Fruit fly (Drosophila melanogaster) whole organism, embryonic: Measurements from ENCODE around the gene CG12310.
A peak's percentile ranks its signal among the peaks of the same experiment; 100 is the strongest.

Experiments
- Atf3 ChIP-seq: fragments of 200-800 bp; sonication (Bioruptor generic); optimal IDR thresholded peaks from 3 replicates; lab custom pipeline; 2016; ENCODE audit warnings: missing biosample characterization, missing genetic modification characterization
- CG12071 ChIP-seq: fragments of 200-800 bp; sonication (Bioruptor generic); optimal IDR thresholded peaks from 3 replicates; lab custom pipeline; 2018; ENCODE audit warnings: missing biosample characterization, mild to moderate bottlenecking, missing genetic modification characterization
- CG15011 ChIP-seq: fragments of 200-800 bp; sonication (Bioruptor generic); optimal IDR thresholded peaks from 3 replicates; lab custom pipeline; 2018; ENCODE audit warnings: missing biosample characterization, mild to moderate bottlenecking, missing genetic modification characterization
- CG15479 ChIP-seq: fragments of 200-800 bp; sonication (Bioruptor generic); optimal IDR thresholded peaks from 3 replicates; lab custom pipeline; 2019; ENCODE audit warnings: missing biosample characterization, mild to moderate bottlenecking, missing genetic modification characterization, moderate library complexity
- CG1603 ChIP-seq: fragments of 200-800 bp; sonication (Bioruptor generic); optimal IDR thresholded peaks from 2 replicates; lab custom pipeline; 2019; ENCODE audit warnings: missing biosample characterization, mild to moderate bottlenecking, missing genetic modification characterization, moderate library complexity
- CG17568 ChIP-seq: fragments of 200-800 bp; sonication (Bioruptor generic); optimal IDR thresholded peaks from 2 replicates; lab custom pipeline; 2018; ENCODE audit warnings: missing biosample characterization, mild to moderate bottlenecking, missing genetic modification characterization, moderate library complexity
- CG17829 ChIP-seq: fragments of 200-800 bp; optimal IDR thresholded peaks from 2 replicates; lab custom pipeline; 2019; ENCODE audit warnings: missing biosample characterization, mild to moderate bottlenecking, missing genetic modification characterization, moderate library complexity
- CG18599 ChIP-seq: fragments of 200-800 bp; sonication (Bioruptor generic); optimal IDR thresholded peaks from 3 replicates; lab custom pipeline; 2017; ENCODE audit warnings: missing biosample characterization, missing genetic modification characterization, mild to moderate bottlenecking, moderate library complexity, missing genetic modification reagents
- CG18619 ChIP-seq: fragments of 200-800 bp; sonication (Bioruptor generic); optimal IDR thresholded peaks from 3 replicates; lab custom pipeline; 2017; ENCODE audit warnings: missing biosample characterization, mild to moderate bottlenecking, missing genetic modification characterization
- CG18764 ChIP-seq: fragments of 200-800 bp; sonication (Bioruptor generic); optimal IDR thresholded peaks from 3 replicates; lab custom pipeline; 2016; ENCODE audit warnings: missing biosample characterization, missing genetic modification characterization
- CG2678 ChIP-seq: fragments of 200-800 bp; sonication (Bioruptor generic); optimal IDR thresholded peaks from 3 replicates; lab custom pipeline; 2019; ENCODE audit warnings: missing biosample characterization, mild to moderate bottlenecking, missing genetic modification characterization, moderate library complexity
- CG3407 ChIP-seq: fragments of 200-800 bp; sonication (Bioruptor generic); optimal IDR thresholded peaks from 2 replicates; lab custom pipeline; 2018; ENCODE audit warnings: missing biosample characterization, mild to moderate bottlenecking, missing genetic modification characterization
- CG34422 ChIP-seq: fragments of 200-800 bp; sonication (Bioruptor generic); IDR thresholded peaks from 3 replicates; pipeline ENCODE4 v1.3.6; 2022; ENCODE audit warnings: missing biosample characterization, missing genetic modification characterization
- CG3995 ChIP-seq: fragments of 200-800 bp; sonication (Bioruptor generic); optimal IDR thresholded peaks from 3 replicates; lab custom pipeline; 2016; ENCODE audit warnings: missing biosample characterization, missing genetic modification characterization
- CG5245 ChIP-seq: fragments of 200-800 bp; sonication (Bioruptor generic); optimal IDR thresholded peaks from 3 replicates; lab custom pipeline; 2016; ENCODE audit warnings: missing biosample characterization, missing genetic modification characterization
- CG6683 ChIP-seq: fragments of 200-800 bp; sonication (Bioruptor generic); optimal IDR thresholded peaks from 2 replicates; lab custom pipeline; 2017; ENCODE audit warnings: missing biosample characterization, mild to moderate bottlenecking, missing genetic modification characterization, missing genetic modification reagents
- CG8290 ChIP-seq, 3 experiments: fragments of 200-800 bp; sonication (Bioruptor generic); optimal IDR thresholded peaks; 2 replicates each; lab custom pipeline; 2016 to 2019; ENCODE audit warnings: missing biosample characterization in 3 of 3, missing genetic modification characterization in 3 of 3, mild to moderate bottlenecking in 2 of 3, moderate library complexity in 1 of 3
- CG8765 ChIP-seq: fragments of 200-800 bp; sonication (Bioruptor generic); IDR thresholded peaks from 2 replicates; pipeline ENCODE4 v1.3.6; 2022; ENCODE audit warnings: missing biosample characterization, missing genetic modification characterization
- CrebB ChIP-seq: fragments of 200-800 bp; sonication (Bioruptor generic); optimal IDR thresholded peaks from 3 replicates; lab custom pipeline; 2018; ENCODE audit warnings: missing biosample characterization, mild to moderate bottlenecking, missing genetic modification characterization
- Doc2 ChIP-seq: fragments of 200-800 bp; sonication (Bioruptor generic); IDR thresholded peaks from 2 replicates; pipeline ENCODE4 v1.3.6; 2022; ENCODE audit warnings: missing biosample characterization, missing genetic modification characterization
- Fer1 ChIP-seq: fragments of 200-800 bp; sonication (Bioruptor generic); optimal IDR thresholded peaks from 2 replicates; lab custom pipeline; 2017; ENCODE audit warnings: missing biosample characterization, mild to moderate bottlenecking, missing genetic modification characterization
- Fer2 ChIP-seq: fragments of 200-800 bp; sonication (Bioruptor generic); optimal IDR thresholded peaks from 2 replicates; lab custom pipeline; 2018; ENCODE audit warnings: missing biosample characterization, mild to moderate bottlenecking, missing genetic modification characterization, moderate library complexity
- HHEX ChIP-seq: fragments of 200-800 bp; sonication (Bioruptor generic); optimal IDR thresholded peaks from 3 replicates; lab custom pipeline; 2017; ENCODE audit warnings: missing biosample characterization, mild to moderate bottlenecking, missing genetic modification characterization, missing genetic modification reagents
- HLH4C ChIP-seq: fragments of 200-800 bp; sonication (Bioruptor generic); IDR thresholded peaks from 3 replicates; pipeline ENCODE4 v1.3.6; 2022; ENCODE audit warnings: missing biosample characterization, missing genetic modification characterization; ENCODE audit not compliant: partially characterized antibody
- Hey ChIP-seq: fragments of 200-800 bp; sonication (Bioruptor generic); optimal IDR thresholded peaks from 3 replicates; lab custom pipeline; 2018; ENCODE audit warnings: missing biosample characterization, mild to moderate bottlenecking, missing genetic modification characterization
- Hmr ChIP-seq: fragments of 200-800 bp; sonication (Bioruptor generic); optimal IDR thresholded peaks from 3 replicates; lab custom pipeline; 2017; ENCODE audit warnings: mild to moderate bottlenecking, missing biosample characterization, missing genetic modification reagents, missing genetic modification characterization
- Hr39 ChIP-seq: fragments of >200 bp; optimal IDR thresholded peaks from 2 replicates; lab custom pipeline; 2017
- Scr ChIP-seq: fragments of 200-800 bp; sonication (Bioruptor generic); IDR thresholded peaks from 2 replicates; pipeline ENCODE4 v1.3.6; 2022; ENCODE audit warnings: missing biosample characterization, missing genetic modification characterization; ENCODE audit not compliant: partially characterized antibody
- bab2 ChIP-seq: fragments of 200-800 bp; sonication (Bioruptor generic); optimal IDR thresholded peaks from 2 replicates; lab custom pipeline; 2016; ENCODE audit warnings: missing biosample characterization, missing genetic modification characterization
- cg ChIP-seq: fragments of 200-800 bp; sonication (Bioruptor generic); optimal IDR thresholded peaks from 3 replicates; lab custom pipeline; 2019; ENCODE audit warnings: missing biosample characterization, mild to moderate bottlenecking, missing genetic modification characterization, moderate library complexity
- chinmo ChIP-seq: fragments of 200-800 bp; sonication (Bioruptor generic); IDR thresholded peaks from 4 replicates; pipeline ENCODE4 v1.3.6; 2022; ENCODE audit warnings: missing biosample characterization, missing genetic modification characterization; ENCODE audit not compliant: partially characterized antibody
- danr ChIP-seq: fragments of 200-800 bp; sonication (Bioruptor generic); IDR thresholded peaks from 2 replicates; pipeline ENCODE4 v1.3.6; 2022; ENCODE audit warnings: missing biosample characterization, missing genetic modification characterization
- emc ChIP-seq: fragments of 200-800 bp; sonication (Bioruptor generic); optimal IDR thresholded peaks from 2 replicates; lab custom pipeline; 2016; ENCODE audit warnings: missing biosample characterization, missing genetic modification characterization
- fd96Cb ChIP-seq: fragments of 200-800 bp; sonication (Bioruptor generic); optimal IDR thresholded peaks from 2 replicates; lab custom pipeline; 2018; ENCODE audit warnings: missing biosample characterization, mild to moderate bottlenecking, missing genetic modification characterization, moderate library complexity
- gce ChIP-seq: fragments of 200-800 bp; sonication (Bioruptor generic); IDR thresholded peaks from 3 replicates; pipeline ENCODE4 v1.3.6; 2022; ENCODE audit warnings: missing biosample characterization, missing genetic modification characterization
- jumu ChIP-seq: fragments of 200-800 bp; sonication (Bioruptor generic); optimal IDR thresholded peaks from 3 replicates; lab custom pipeline; 2016; ENCODE audit warnings: missing biosample characterization, missing genetic modification characterization
- lab ChIP-seq: fragments of 200-800 bp; sonication (Bioruptor generic); optimal IDR thresholded peaks from 3 replicates; lab custom pipeline; 2017; ENCODE audit warnings: missing biosample characterization, missing genetic modification characterization, mild to moderate bottlenecking, moderate library complexity, missing genetic modification reagents
- mirr ChIP-seq: fragments of 200-800 bp; sonication (Bioruptor generic); optimal IDR thresholded peaks from 3 replicates; lab custom pipeline; 2018; ENCODE audit warnings: missing biosample characterization, mild to moderate bottlenecking, missing genetic modification characterization
- onecut ChIP-seq: fragments of 200-800 bp; sonication (Bioruptor generic); IDR thresholded peaks from 2 replicates; pipeline ENCODE4 v1.3.6; 2022; ENCODE audit warnings: missing biosample characterization, missing genetic modification characterization
- salm ChIP-seq: fragments of 200-800 bp; sonication (Bioruptor generic); optimal IDR thresholded peaks from 2 replicates; lab custom pipeline; 2018; ENCODE audit warnings: missing biosample characterization, mild to moderate bottlenecking, missing genetic modification characterization
- scrt ChIP-seq: fragments of 200-800 bp; sonication (Bioruptor generic); optimal IDR thresholded peaks from 2 replicates; lab custom pipeline; 2018; ENCODE audit warnings: missing biosample characterization, mild to moderate bottlenecking, missing genetic modification characterization, moderate library complexity
- slp2 ChIP-seq: fragments of 200-800 bp; sonication (Bioruptor generic); optimal IDR thresholded peaks from 2 replicates; lab custom pipeline; 2016; ENCODE audit warnings: missing biosample characterization, missing genetic modification characterization
- twi ChIP-seq: fragments of 200-800 bp; optimal IDR thresholded peaks from 2 replicates; lab custom pipeline; 2019; ENCODE audit warnings: missing biosample characterization, mild to moderate bottlenecking, missing genetic modification characterization, moderate library complexity
- unpg ChIP-seq: fragments of 200-800 bp; sonication (Bioruptor generic); optimal IDR thresholded peaks from 3 replicates; lab custom pipeline; 2018; ENCODE audit warnings: missing biosample characterization, mild to moderate bottlenecking, missing genetic modification characterization, moderate library complexity
- zfh2 ChIP-seq: fragments of 200-800 bp; sonication (Bioruptor generic); optimal IDR thresholded peaks from 2 replicates; lab custom pipeline; 2016; ENCODE audit warnings: missing biosample characterization, missing genetic modification characterization

CG12310 gene

DNA sequence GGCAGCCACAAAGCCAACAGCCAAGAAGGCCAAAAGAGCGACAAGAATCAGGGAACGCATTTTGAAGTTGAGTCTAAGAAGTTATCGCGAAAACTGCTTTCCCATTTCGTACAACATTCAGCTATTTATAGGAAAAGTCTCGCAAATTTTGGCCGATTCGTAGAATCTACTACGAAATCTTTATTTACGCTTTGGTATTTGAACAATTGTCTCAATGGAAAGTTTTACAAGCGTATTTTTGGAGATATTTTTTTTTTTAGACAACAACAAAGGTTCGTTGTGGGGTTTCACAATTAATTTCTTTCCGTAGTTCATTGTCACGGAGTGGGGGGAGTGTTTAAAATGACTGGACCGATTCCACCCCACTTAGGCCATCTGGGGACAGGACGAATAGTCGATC lies at the start of gene CG12310:
Gene CG12310 (minus strand): TSS at position 101 of the 400 bp plus-strand sequence.
- TF ChIP-seq lab (GFP tag; lab: Kevin White, UChicago) (peak; percentile 20), CrebB (tag; lab: Kevin White, UChicago) (no peak), gce (GFP tag; lab: Robert Waterston, UW) (no peak), onecut (no peak), emc (GFP tag; lab: Kevin White, UChicago) (no peak), slp2 (GFP tag; lab: Kevin White, UChicago) (no peak), Atf3 (no peak), bab2 (GFP tag; lab: Kevin White, UChicago) (no peak), CG18599 (GFP tag; lab: Kevin White, UChicago) (peak; percentile 45), Scr (GFP tag; lab: Robert Waterston, UW) (no peak), Hmr (GFP tag; lab: Kevin White, UChicago) (peak; percentile 0)

DNA sequence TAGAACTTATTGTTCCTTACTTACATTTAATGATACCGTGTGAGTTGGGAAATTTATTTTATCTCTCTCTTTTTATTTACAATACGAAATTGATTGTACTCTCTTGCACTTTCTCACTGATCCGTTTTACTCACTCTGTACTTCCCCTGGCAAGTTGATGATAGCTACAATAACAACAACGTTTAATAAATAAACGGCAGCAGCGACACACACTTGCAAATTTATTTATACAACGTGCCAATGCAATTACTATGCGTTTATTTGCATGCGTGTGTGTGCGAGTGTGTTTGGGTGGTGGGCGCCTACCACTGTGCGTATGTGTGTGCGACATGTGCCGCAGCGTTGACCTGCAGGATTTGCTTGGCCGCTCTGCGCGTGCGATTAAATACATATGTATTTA lies 48.9 kb upstream of the CG12310 start:
- TF ChIP-seq twi (tag; lab: Kevin White, UChicago) = peak; percentile 4
- peak; percentile 28 for TF ChIP-seq CG15479 (GFP tag; lab: Kevin White, UChicago)
- TF ChIP-seq Hey = peak; percentile 4
- TF ChIP-seq CG8765 (GFP tag; lab: Robert Waterston, UW) = peak; percentile 24; the same call in 1 of the 2 replicates
- TF ChIP-seq CG34422 (GFP tag; lab: Robert Waterston, UW) = no peak
- TF ChIP-seq cg (GFP tag; lab: Kevin White, UChicago) = peak; percentile 1

DNA sequence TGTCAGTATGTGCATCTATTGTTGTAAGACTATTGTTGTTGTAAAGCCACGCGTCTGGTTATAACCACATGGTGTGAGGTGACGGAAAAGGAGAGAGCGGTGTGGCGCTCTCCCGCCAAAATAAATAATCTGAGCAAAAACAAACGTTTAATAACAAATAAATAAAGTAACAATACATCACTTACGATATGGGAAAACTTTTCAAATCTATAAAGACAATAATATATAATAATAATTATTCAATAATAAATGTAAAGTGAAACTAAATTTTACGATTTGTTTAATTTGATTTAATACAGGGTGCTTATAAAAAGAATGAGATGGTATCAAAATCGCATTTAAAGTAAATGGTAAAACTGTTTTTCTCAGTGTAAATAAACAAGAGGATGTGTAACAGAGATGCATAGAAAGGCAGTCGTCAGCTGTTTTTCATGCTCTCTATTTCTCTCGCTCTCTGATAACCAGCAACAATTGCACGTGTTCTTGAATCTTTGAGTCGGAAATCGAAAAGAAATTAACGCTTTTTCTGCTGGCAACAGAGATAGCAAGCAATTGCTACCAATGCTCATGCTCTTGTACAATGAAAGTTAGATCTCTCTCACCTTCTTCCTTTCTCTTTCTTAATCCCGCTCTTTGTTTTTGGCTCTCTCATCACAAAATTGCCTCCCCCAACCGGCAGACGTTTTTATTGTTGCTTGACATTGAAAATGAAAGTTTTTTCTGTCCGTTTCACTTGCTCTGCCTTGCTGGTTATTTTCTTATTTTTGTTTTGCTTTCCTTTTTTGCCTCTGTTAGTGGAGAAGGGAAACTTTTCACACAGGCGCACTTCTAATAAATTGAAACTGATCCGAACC lies 48.3 kb upstream of the CG12310 start:
- peak; percentile 97 for TF ChIP-seq CG17829
- peak; percentile 88 for TF ChIP-seq salm (tag; lab: Kevin White, UChicago)
- peak; percentile 3 for TF ChIP-seq jumu
- TF ChIP-seq CG15011 (GFP tag; lab: Kevin White, UChicago) = peak; percentile 69
- peak; percentile 34 for TF ChIP-seq CG8290 (GFP tag; optimal IDR thresholded peaks at IDR 0.05; lab: Kevin White, UChicago)
- no peak for TF ChIP-seq CG8290 (tag; optimal IDR thresholded peaks at IDR 0.05; lab: Kevin White, UChicago)
- TF ChIP-seq CG3407 (GFP tag; lab: Kevin White, UChicago) = peak; percentile 79
- peak; percentile 89 for TF ChIP-seq Fer1 (GFP tag; lab: Kevin White, UChicago)
- peak; percentile 37 for TF ChIP-seq CG5245
- peak; percentile 77 for TF ChIP-seq Fer2 (tag; lab: Kevin White, UChicago)
- 0 out of 4 replicates have a peak, but pooled peaks have one; percentile 20 for TF ChIP-seq chinmo
- TF ChIP-seq HHEX (GFP tag; lab: Kevin White, UChicago) = peak; percentile 87
- TF ChIP-seq scrt (GFP tag; lab: Kevin White, UChicago) = peak; percentile 84
- no peak for TF ChIP-seq HLH4C (GFP tag; lab: Robert Waterston, UW)
- no peak for TF ChIP-seq Doc2
- peak; percentile 91 for TF ChIP-seq CG6683 (GFP tag; lab: Kevin White, UChicago)
- TF ChIP-seq CG18619 (GFP tag; lab: Kevin White, UChicago) = peak; percentile 61
- no peak; the same call in 1 of the 2 replicates for TF ChIP-seq danr (GFP tag; lab: Robert Waterston, UW)
- TF ChIP-seq zfh2 (GFP tag; lab: Kevin White, UChicago) = no peak
- no peak for TF ChIP-seq Hr39 (lab: Kevin White, UChicago)
- TF ChIP-seq CG1603 (tag; lab: Kevin White, UChicago) = peak; percentile 64
- TF ChIP-seq unpg (GFP tag; lab: Kevin White, UChicago) = peak; percentile 94
- peak; percentile 67 for TF ChIP-seq CG17568 (GFP tag; lab: Kevin White, UChicago)
- TF ChIP-seq CG18764 (GFP tag; lab: Kevin White, UChicago) = peak; percentile 87
- peak; percentile 94 for TF ChIP-seq fd96Cb (tag; lab: Kevin White, UChicago)
- TF ChIP-seq CG2678 (tag; lab: Kevin White, UChicago) = peak; percentile 97
- no peak for TF ChIP-seq CG3995 (GFP tag; lab: Kevin White, UChicago)
- no peak for TF ChIP-seq CG12071 (GFP tag; lab: Kevin White, UChicago)
- peak; percentile 39 for TF ChIP-seq mirr (GFP tag; lab: Kevin White, UChicago)
